Fruit fly (Drosophila melanogaster) whole organism: Measurements from ENCODE around the gene CG14655.

Experiments used
- CG8478 ChIP-seq: fragments of >200 bp; optimal IDR thresholded peaks from 2 replicates; lab custom pipeline; 2018; ENCODE audit warnings: inconsistent platforms
- usp ChIP-seq: fragments of >200 bp; optimal IDR thresholded peaks from 2 replicates; lab custom pipeline; 2017; ENCODE audit warnings: missing biosample characterization, missing genetic modification characterization, mixed read lengths

- TF ChIP-seq CG8478 (no peak), usp (no peak)
Observed at dm6 chr3R:4814677-4815076, 34.6 kb upstream of the CG14655 start.
